Worm (Caenorhabditis elegans) whole organism, L1 larva: ENCODE data around the gene ugt-10.

ENCODE experiments used
- egl-27 ChIP-seq, 2 experiments: fragments of 150-350 bp in 1 of 2; sonication (generic microtip); optimal IDR thresholded peaks; 3 replicates each; lab custom pipeline; 2017 to 2018; ENCODE audit warnings: missing biosample characterization in 2 of 2, missing genetic modification characterization in 2 of 2, missing genetic modification reagents in 2 of 2
- lin-14 ChIP-seq: fragments of 200-800 bp; sonication (Bioruptor generic); optimal IDR thresholded peaks from 2 replicates; lab custom pipeline; 2018; ENCODE audit warnings: mild to moderate bottlenecking, missing genetic modification characterization, moderate library complexity, missing compliant biosample characterization
- nhr-11 ChIP-seq: fragments of 150-350 bp; optimal IDR thresholded peaks from 2 replicates; lab custom pipeline; 2014; ENCODE audit warnings: missing biosample characterization, missing genetic modification characterization
- nhr-12 ChIP-seq: sonication (generic microtip); optimal IDR thresholded peaks from 2 replicates; lab custom pipeline; 2017; ENCODE audit warnings: missing biosample characterization, missing genetic modification characterization
- unc-98 ChIP-seq: fragments of 200-800 bp; sonication (Bioruptor generic); IDR thresholded peaks from 2 replicates; pipeline ENCODE4 v1.3.6; 2022; ENCODE audit warnings: missing genetic modification characterization, missing compliant biosample characterization

DNA sequence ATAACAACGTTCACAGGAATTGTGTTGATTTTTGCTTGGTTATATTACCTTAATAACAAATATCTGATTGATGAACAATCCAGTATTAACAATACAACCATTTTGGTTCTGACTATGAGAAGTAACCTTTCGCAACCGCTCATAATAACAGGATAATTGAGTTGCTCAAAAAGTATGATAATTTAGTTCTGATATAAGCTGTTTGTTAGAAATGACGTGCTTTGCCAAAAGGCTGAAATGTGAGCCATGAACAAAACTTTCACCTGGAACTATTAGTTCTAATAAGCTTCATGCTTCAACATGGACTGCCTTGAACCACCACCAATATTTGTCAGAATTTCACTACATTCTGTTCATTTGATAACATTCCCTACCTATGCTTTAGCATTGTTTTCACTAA lies 24.7 kb upstream of the ugt-10 start, which contains the start of gene srh-20:
- TF ChIP-seq nhr-12 (tag; lab: Kevin White, UChicago) (no peak), egl-27 (tag; optimal IDR thresholded peaks at IDR 0.05; lab: Kevin White, UChicago) (no peak), nhr-11 (tag; lab: Kevin White, UChicago) (no peak), unc-98 (GFP tag; lab: Robert Waterston, UW) (no peak), lin-14 (GFP tag; lab: Kevin White, UChicago) (no peak)
